Fruit fly (Drosophila melanogaster): ENCODE measurements around the gene IFT54.

- TF ChIP-seq Clk (GFP tag; optimal IDR thresholded peaks at IDR 0.05) (no peak), kay (GFP tag; ENCODE audit: borderline replicate concordance) (no peak), Hr96 (GFP tag; optimal IDR thresholded peaks at IDR 0.05) (no peak)
These were observed 13.8 kb downstream of the IFT54 start, which contains the start of gene Set8 for dm6 chr3R:14315912-14316444.
